Worm (Caenorhabditis elegans) whole organism, mixed stage, embryonic: ENCODE data around the gene mvb-12.

Source experiments
- M03D4.4 ChIP-seq: sonication (generic microtip); optimal IDR thresholded peaks from 2 replicates; lab custom pipeline; 2017; ENCODE audit warnings: mild to moderate bottlenecking, missing genetic modification characterization, missing compliant biosample characterization
- bed-3 ChIP-seq: fragments of 200-800 bp; sonication (Bioruptor generic); optimal IDR thresholded peaks from 3 replicates; lab custom pipeline; 2018; ENCODE audit warnings: mild to moderate bottlenecking, missing genetic modification characterization, moderate library complexity, missing compliant biosample characterization
- ceh-39 ChIP-seq: fragments of 150-350 bp; optimal IDR thresholded peaks from 2 replicates; lab custom pipeline; 2014; ENCODE audit warnings: missing biosample characterization, missing genetic modification characterization
- ceh-43 ChIP-seq: fragments of 200-800 bp; sonication (Bioruptor generic); optimal IDR thresholded peaks from 2 replicates; lab custom pipeline; 2018; ENCODE audit warnings: mild to moderate bottlenecking, missing genetic modification characterization, moderate library complexity, missing compliant biosample characterization
- ces-1 ChIP-seq: fragments of 150-350 bp; optimal IDR thresholded peaks from 2 replicates; lab custom pipeline; 2014; ENCODE audit warnings: missing biosample characterization, missing genetic modification reagents, missing genetic modification characterization
- cnd-1 ChIP-seq: fragments of 200-800 bp; sonication (Bioruptor generic); optimal IDR thresholded peaks from 2 replicates; lab custom pipeline; 2018; ENCODE audit warnings: mild to moderate bottlenecking, missing genetic modification characterization, missing compliant biosample characterization
- elt-1 ChIP-seq: sonication (generic microtip); optimal IDR thresholded peaks from 2 replicates; lab custom pipeline; 2017; ENCODE audit warnings: missing genetic modification characterization, mild to moderate bottlenecking, missing compliant biosample characterization, antibody characterized with exemption, moderate library complexity, borderline replicate concordance; ENCODE audit not compliant: insufficient read depth
- elt-3 ChIP-seq: fragments of 150-350 bp; optimal IDR thresholded peaks from 2 replicates; lab custom pipeline; 2014; ENCODE audit warnings: missing biosample characterization, missing genetic modification characterization
- flh-1 ChIP-seq: fragments of 200-800 bp; sonication (Bioruptor generic); optimal IDR thresholded peaks from 2 replicates; lab custom pipeline; 2018; ENCODE audit warnings: mild to moderate bottlenecking, missing genetic modification characterization, moderate library complexity, missing compliant biosample characterization
- ham-2 ChIP-seq: fragments of 200-800 bp; sonication (Bioruptor generic); optimal IDR thresholded peaks from 2 replicates; lab custom pipeline; 2018; ENCODE audit warnings: mild to moderate bottlenecking, missing genetic modification characterization, missing compliant biosample characterization
- hlh-1 ChIP-seq: fragments of 150-350 bp; optimal IDR thresholded peaks from 2 replicates; lab custom pipeline; 2014; ENCODE audit warnings: missing biosample characterization, missing genetic modification reagents, missing genetic modification characterization
- lin-13 ChIP-seq: fragments of 150-350 bp; optimal IDR thresholded peaks from 2 replicates; lab custom pipeline; 2014; ENCODE audit warnings: missing biosample characterization, missing genetic modification characterization
- lin-32 ChIP-seq: fragments of 200-800 bp; sonication (Bioruptor generic); optimal IDR thresholded peaks from 2 replicates; lab custom pipeline; 2018; ENCODE audit warnings: mild to moderate bottlenecking, missing genetic modification characterization, missing compliant biosample characterization
- mab-5 ChIP-seq: fragments of 150-350 bp; optimal IDR thresholded peaks from 2 replicates; lab custom pipeline; 2014; ENCODE audit warnings: missing biosample characterization, missing genetic modification characterization
- mep-1 ChIP-seq: fragments of 150-350 bp; optimal IDR thresholded peaks from 2 replicates; lab custom pipeline; 2017; ENCODE audit warnings: missing biosample characterization, missing genetic modification reagents, missing genetic modification characterization, inconsistent platforms
- nhr-12 ChIP-seq: fragments of 150-350 bp; optimal IDR thresholded peaks from 2 replicates; lab custom pipeline; 2014; ENCODE audit warnings: missing biosample characterization, missing genetic modification characterization
- nhr-2 ChIP-seq: fragments of 150-350 bp; optimal IDR thresholded peaks from 2 replicates; lab custom pipeline; 2014; ENCODE audit warnings: missing biosample characterization, missing genetic modification characterization
- nhr-237 ChIP-seq: fragments of 150-350 bp; optimal IDR thresholded peaks from 2 replicates; lab custom pipeline; 2014; ENCODE audit warnings: missing biosample characterization, missing genetic modification characterization
- nhr-28 ChIP-seq: fragments of 150-350 bp; optimal IDR thresholded peaks from 2 replicates; lab custom pipeline; 2014; ENCODE audit warnings: missing biosample characterization, missing genetic modification characterization
- nhr-76 ChIP-seq: sonication (generic microtip); optimal IDR thresholded peaks from 2 replicates; lab custom pipeline; 2017; ENCODE audit warnings: missing biosample characterization, missing genetic modification characterization
- pha-4 ChIP-seq: fragments of 150-350 bp; optimal IDR thresholded peaks from 2 replicates; lab custom pipeline; 2018; ENCODE audit warnings: missing biosample characterization, missing genetic modification reagents, missing genetic modification characterization
- snpc-4 ChIP-seq: fragments of 150-350 bp; optimal IDR thresholded peaks from 2 replicates; lab custom pipeline; 2014; ENCODE audit warnings: missing biosample characterization, missing genetic modification characterization
- sptf-1 ChIP-seq: sonication (generic microtip); optimal IDR thresholded peaks from 2 replicates; lab custom pipeline; 2017; ENCODE audit warnings: mild to moderate bottlenecking, missing genetic modification characterization, moderate library complexity, missing compliant biosample characterization
- tbx-8 ChIP-seq: fragments of 200-800 bp; sonication (Bioruptor generic); optimal IDR thresholded peaks from 2 replicates; lab custom pipeline; 2018; ENCODE audit warnings: mild to moderate bottlenecking, missing genetic modification characterization, moderate library complexity, missing compliant biosample characterization
- unc-39 ChIP-seq: fragments of 150-350 bp; optimal IDR thresholded peaks from 2 replicates; lab custom pipeline; 2014; ENCODE audit warnings: missing biosample characterization, missing genetic modification characterization
- unc-62 ChIP-seq: fragments of 150-350 bp; optimal IDR thresholded peaks from 2 replicates; lab custom pipeline; 2014; ENCODE audit warnings: missing biosample characterization, missing genetic modification reagents, missing genetic modification characterization
- zip-8 ChIP-seq: fragments of 150-350 bp; optimal IDR thresholded peaks from 2 replicates; lab custom pipeline; 2014; ENCODE audit warnings: missing biosample characterization, missing genetic modification characterization
- ztf-11 ChIP-seq: fragments of 150-350 bp; optimal IDR thresholded peaks from 2 replicates; lab custom pipeline; 2014; ENCODE audit warnings: missing biosample characterization, missing genetic modification characterization

Gene mvb-12

DNA sequence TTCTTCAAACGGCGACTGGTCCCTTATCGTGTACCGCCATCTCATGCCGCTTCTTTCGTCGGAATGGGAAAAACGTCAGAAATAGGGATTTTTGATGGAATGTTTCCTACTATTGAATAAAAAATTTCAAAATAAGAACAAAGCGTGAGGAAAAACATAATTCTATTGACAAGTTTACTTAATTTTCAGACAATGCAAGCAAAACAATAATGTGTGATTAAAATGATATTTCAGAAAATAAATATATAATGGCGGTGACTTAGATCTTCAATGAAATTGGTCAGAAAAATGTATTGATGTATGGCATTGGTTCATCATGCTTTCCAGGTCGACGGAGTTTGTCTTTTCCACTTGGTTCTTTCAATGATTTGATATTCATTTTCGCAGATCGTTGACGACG lies 35.6 kb upstream of the mvb-12 start, which contains the start of gene ntp-1:
Gene ntp-1 (minus strand): TSS at position 101 of the 400 bp plus-strand sequence.
- TF ChIP-seq nhr-76 = no peak
- no peak for TF ChIP-seq lin-13 (tag; lab: Kevin White, UChicago)
- TF ChIP-seq pha-4 (tag; lab: Kevin White, UChicago) = no peak
- TF ChIP-seq unc-62 (GFP tag; lab: Kevin White, UChicago) = no peak
- TF ChIP-seq nhr-28 (tag; lab: Kevin White, UChicago) = no peak
- no peak for TF ChIP-seq elt-1 (tag; lab: Kevin White, UChicago)
- TF ChIP-seq snpc-4 (tag; lab: Kevin White, UChicago) = no peak
- no peak for TF ChIP-seq ces-1 (GFP tag; lab: Kevin White, UChicago)
- TF ChIP-seq M03D4.4 = no peak
- TF ChIP-seq, all 35 proteins: peak for 0

DNA sequence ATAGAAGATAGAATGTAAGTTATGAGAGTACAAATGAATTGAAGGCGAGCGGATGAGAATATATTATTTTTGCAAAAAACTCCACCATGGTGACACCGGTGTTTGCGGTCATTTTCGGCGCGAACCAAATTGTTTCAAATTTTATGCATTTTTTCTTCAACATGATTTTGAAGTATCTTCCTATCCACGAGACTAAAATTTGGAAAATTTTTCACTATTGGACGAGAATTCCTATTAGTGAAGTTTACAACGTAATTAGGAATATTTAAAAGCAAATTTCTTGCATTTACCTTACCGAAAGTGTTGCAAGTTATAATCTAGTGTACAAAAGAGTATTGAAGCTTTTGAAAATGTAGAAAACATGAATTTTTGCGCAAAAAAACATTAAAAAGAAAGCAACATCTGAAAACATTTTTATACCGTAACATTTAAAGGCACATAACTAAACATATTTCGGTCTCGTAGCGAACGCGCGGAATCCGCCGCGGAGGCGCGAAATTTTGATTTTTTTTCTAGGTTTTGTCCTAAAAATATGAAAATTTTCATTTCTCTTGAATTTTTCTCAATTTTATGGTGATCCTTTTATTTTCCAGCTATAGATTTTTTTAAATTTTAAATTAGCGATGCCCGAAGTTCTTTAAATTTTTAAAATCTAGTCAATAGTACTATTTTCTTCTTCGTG lies 33.8 kb upstream of the mvb-12 start, which contains the start of gene sgo-1:
Gene sgo-1 (minus strand): TSS at position 51 of the 682 bp plus-strand sequence.
- TF ChIP-seq lin-13 (tag; lab: Kevin White, UChicago) = no peak
- TF ChIP-seq zip-8 = no peak
- TF ChIP-seq hlh-1 (tag; lab: Kevin White, UChicago) = no peak
- TF ChIP-seq bed-3 (GFP tag; lab: Kevin White, UChicago) = no peak
- TF ChIP-seq ham-2 (GFP tag; lab: Kevin White, UChicago) = no peak
- TF ChIP-seq nhr-28 (tag; lab: Kevin White, UChicago) = no peak

DNA sequence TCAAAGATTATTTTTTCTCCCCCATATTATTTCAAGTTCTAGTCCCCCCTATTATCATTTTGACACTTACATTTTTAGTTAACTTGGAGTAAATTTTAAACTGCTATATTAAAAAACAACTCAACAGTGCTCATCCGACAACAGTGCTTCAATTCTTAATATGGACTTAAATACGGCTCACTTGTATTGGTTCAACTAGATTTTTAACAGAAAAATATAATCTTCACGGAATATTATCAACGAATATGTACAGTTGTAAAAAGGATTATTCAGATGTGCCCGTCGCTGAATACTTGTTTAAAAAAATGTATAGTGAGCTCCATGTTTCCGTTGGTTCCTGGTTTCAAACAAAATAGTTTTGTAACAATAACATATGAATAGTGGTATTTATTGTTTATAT lies 30.0 kb upstream of the mvb-12 start:
- no peak for TF ChIP-seq sptf-1 (tag; lab: Kevin White, UChicago)
- TF ChIP-seq mab-5 = no peak
- TF ChIP-seq nhr-2 = no peak
- TF ChIP-seq elt-3 (tag; lab: Kevin White, UChicago) = no peak
- no peak for TF ChIP-seq lin-13 (tag; lab: Kevin White, UChicago)

DNA sequence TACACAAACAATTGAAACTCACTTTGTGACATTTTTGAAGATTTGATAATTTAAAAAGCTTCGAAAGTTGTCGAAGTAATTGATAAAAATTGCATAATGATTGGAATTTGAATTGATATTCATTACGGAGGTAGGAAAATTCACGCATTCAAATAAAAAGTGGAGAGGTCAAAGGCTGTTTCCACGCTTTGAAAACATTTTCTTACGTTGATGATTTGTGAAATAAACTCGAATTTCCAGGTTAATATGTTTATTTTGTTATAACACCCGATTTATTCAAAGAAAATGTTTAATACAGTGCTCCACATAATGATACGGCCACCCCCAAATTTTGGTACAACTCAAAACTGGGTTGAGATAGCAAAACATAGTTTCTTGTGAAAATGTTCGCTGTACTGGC lies 27.1 kb upstream of the mvb-12 start, which contains the start of gene C33H5.16:
Gene C33H5.16 (minus strand): TSS at position 101 of the 400 bp plus-strand sequence.
- TF ChIP-seq nhr-76 (no peak), ztf-11 (tag; lab: Kevin White, UChicago) (no peak), elt-1 (tag; lab: Kevin White, UChicago) (no peak), nhr-2 (no peak), nhr-237 (tag; lab: Kevin White, UChicago) (no peak), tbx-8 (GFP tag; lab: Kevin White, UChicago) (no peak), ces-1 (GFP tag; lab: Kevin White, UChicago) (no peak), ceh-39 (tag; lab: Kevin White, UChicago) (no peak), lin-32 (GFP tag; lab: Kevin White, UChicago) (no peak), nhr-28 (tag; lab: Kevin White, UChicago) (no peak), mep-1 (tag; lab: Kevin White, UChicago) (no peak), sptf-1 (tag; lab: Kevin White, UChicago) (no peak), lin-13 (tag; lab: Kevin White, UChicago) (no peak), nhr-12 (tag; lab: Kevin White, UChicago) (no peak), cnd-1 (tag; lab: Kevin White, UChicago) (no peak), hlh-1 (tag; lab: Kevin White, UChicago) (no peak), mab-5 (no peak)

DNA sequence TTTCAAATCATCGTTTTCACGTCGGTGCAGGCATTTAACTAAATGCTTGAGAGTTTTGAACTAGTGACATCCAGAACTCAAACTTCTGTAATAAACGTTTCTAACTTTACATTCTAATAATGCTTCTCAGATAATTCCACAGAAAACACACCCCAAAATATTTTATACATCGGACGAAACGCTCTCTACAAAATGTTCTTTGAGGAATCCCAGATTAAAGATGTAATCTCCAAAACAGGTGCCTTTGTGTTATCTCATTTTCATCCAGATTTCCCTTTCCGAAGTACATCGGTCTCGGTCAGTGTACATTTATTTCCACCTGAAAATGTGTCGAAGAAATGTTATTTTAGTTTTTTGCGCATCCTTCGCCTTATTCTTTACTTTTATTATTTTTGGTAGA lies 25.6 kb upstream of the mvb-12 start, which contains the start of gene C33H5.2:
Gene C33H5.2 (plus strand): TSS at position 301 of the 400 bp plus-strand sequence.
- TF ChIP-seq sptf-1 (tag; lab: Kevin White, UChicago) (no peak), ceh-43 (GFP tag; lab: Kevin White, UChicago) (no peak), elt-1 (tag; lab: Kevin White, UChicago) (peak; percentile 64), flh-1 (GFP tag; lab: Kevin White, UChicago) (no peak), nhr-237 (tag; lab: Kevin White, UChicago) (no peak), nhr-12 (tag; lab: Kevin White, UChicago) (no peak), hlh-1 (tag; lab: Kevin White, UChicago) (no peak), unc-39 (tag; lab: Kevin White, UChicago) (no peak)
